Fruit fly (Drosophila melanogaster) whole organism, wandering third instar larva: ENCODE results near the gene CG8097.

ENCODE experiments used
- Jra ChIP-seq: sonication (Bioruptor generic); optimal IDR thresholded peaks from 2 replicates; lab custom pipeline; 2016; ENCODE audit warnings: missing biosample characterization, missing genetic modification characterization
- dsf ChIP-seq: sonication (Bioruptor generic); optimal IDR thresholded peaks from 2 replicates; lab custom pipeline; 2016; ENCODE audit warnings: missing biosample characterization, missing genetic modification characterization, borderline replicate concordance
- fru ChIP-seq: fragments of 200-800 bp; sonication (Bioruptor generic); optimal IDR thresholded peaks from 3 replicates; lab custom pipeline; 2016; ENCODE audit warnings: missing biosample characterization, mild to moderate bottlenecking, missing genetic modification characterization
- h ChIP-seq: fragments of 200-800 bp; sonication (Bioruptor generic); optimal IDR thresholded peaks from 3 replicates; lab custom pipeline; 2016; ENCODE audit warnings: missing biosample characterization, mild to moderate bottlenecking, missing genetic modification characterization
- lola ChIP-seq: fragments of >200 bp; optimal IDR thresholded peaks from 2 replicates; lab custom pipeline; 2017; ENCODE audit warnings: missing biosample characterization, missing genetic modification characterization
- pan ChIP-seq: fragments of >200 bp; optimal IDR thresholded peaks from 2 replicates; lab custom pipeline; 2017

DNA sequence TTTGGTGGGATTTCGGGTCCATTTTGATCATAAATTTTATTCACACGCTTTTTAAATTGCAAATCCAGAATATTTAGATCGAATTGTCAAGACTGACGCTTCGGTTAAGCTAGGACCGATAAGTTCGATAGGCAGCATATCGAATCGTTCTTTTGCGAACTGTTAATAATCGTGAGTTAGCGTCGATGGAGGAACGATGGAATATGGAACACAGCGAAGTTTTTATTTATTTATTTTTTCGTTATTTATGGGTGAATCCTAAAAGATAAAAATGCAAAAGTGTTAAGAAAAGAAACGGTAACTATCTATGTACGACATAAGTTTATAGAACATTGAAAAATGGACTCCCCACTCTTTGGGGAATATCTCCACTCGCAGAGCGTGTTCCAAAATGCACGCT is 27.0 kb upstream of the CG8097 start, which contains the start of gene CG42300:
- TF ChIP-seq Jra (GFP tag; lab: Kevin White, UChicago) (no peak), dsf (GFP tag; lab: Kevin White, UChicago) (no peak), lola (GFP tag; lab: Kevin White, UChicago) (no peak), fru (GFP tag; lab: Kevin White, UChicago) (no peak), h (no peak), pan (lab: Kevin White, UChicago) (no peak)
